Worm (Caenorhabditis elegans) whole organism, L2 larva: Measurements from ENCODE around the gene nrde-1.

ENCODE experiments used
- ama-1 ChIP-seq: fragments of 150-350 bp; optimal IDR thresholded peaks from 2 replicates; lab custom pipeline; 2018; ENCODE audit warnings: inconsistent platforms
- ceh-16 ChIP-seq: fragments of 150-350 bp; optimal IDR thresholded peaks from 2 replicates; lab custom pipeline; 2014; ENCODE audit warnings: missing biosample characterization, missing genetic modification characterization
- egl-27 ChIP-seq: sonication (generic microtip); optimal IDR thresholded peaks from 3 replicates; lab custom pipeline; 2017; ENCODE audit warnings: missing biosample characterization, missing genetic modification reagents, missing genetic modification characterization
- lsy-2 ChIP-seq, 2 experiments: fragments of 150-350 bp in 1 of 2; sonication (generic microtip) in 1 of 2; optimal IDR thresholded peaks; 2 replicates each; lab custom pipeline; 2014 to 2017; ENCODE audit warnings: missing biosample characterization in 2 of 2, missing genetic modification characterization in 2 of 2
- mdl-1 ChIP-seq, 2 experiments: fragments of 150-350 bp in 1 of 2; sonication (generic microtip) in 1 of 2; optimal IDR thresholded peaks; 2 replicates each; lab custom pipeline; 2017; ENCODE audit warnings: missing biosample characterization in 2 of 2, missing genetic modification characterization in 2 of 2
- nhr-11 ChIP-seq: fragments of 150-350 bp; optimal IDR thresholded peaks from 2 replicates; lab custom pipeline; 2014; ENCODE audit warnings: missing biosample characterization, missing genetic modification characterization
- nhr-23 ChIP-seq: fragments of 150-350 bp; optimal IDR thresholded peaks from 2 replicates; lab custom pipeline; 2014; ENCODE audit warnings: missing biosample characterization, missing genetic modification reagents, missing genetic modification characterization
- nhr-237 ChIP-seq: fragments of 150-350 bp; optimal IDR thresholded peaks from 2 replicates; lab custom pipeline; 2014; ENCODE audit warnings: missing biosample characterization, missing genetic modification characterization
- peb-1 ChIP-seq: fragments of 150-350 bp; optimal IDR thresholded peaks from 2 replicates; lab custom pipeline; 2014; ENCODE audit warnings: missing biosample characterization, missing genetic modification characterization
- zag-1 ChIP-seq: fragments of 150-350 bp; optimal IDR thresholded peaks from 2 replicates; lab custom pipeline; 2014; ENCODE audit warnings: missing biosample characterization, missing genetic modification characterization
- ztf-11 ChIP-seq: sonication (generic microtip); optimal IDR thresholded peaks from 2 replicates; lab custom pipeline; 2017; ENCODE audit warnings: missing biosample characterization, missing genetic modification characterization
- ztf-4 ChIP-seq: fragments of 150-350 bp; optimal IDR thresholded peaks from 2 replicates; lab custom pipeline; 2014; ENCODE audit warnings: missing biosample characterization, missing genetic modification characterization

DNA sequence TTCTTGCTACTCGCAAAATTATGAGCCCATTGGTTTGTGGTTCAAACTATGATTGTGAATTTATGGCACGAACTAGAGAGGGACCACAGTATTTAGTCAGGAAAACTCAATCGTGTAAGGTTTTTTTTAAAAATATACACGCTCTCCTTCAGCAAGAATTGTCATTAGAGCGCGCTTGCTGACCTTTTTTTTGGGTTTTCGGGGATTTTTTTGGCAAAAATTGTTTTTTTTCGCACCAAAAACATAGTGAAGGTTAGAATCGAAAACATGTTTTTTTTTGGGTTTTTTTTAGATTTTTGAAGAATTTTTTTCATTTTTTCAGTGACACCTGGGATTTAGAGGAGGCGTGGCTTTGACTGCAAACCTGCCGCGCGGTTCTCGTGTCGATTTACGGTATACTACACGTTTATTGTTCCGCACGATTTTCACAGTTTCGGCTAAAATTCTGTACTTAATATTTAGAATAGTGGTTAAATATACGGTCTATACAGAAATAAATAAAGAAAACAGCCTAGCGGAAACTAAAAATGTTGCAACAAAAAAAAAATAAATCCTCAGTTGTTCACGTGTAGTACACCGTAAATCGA lies 2.9 kb downstream of the nrde-1 start:
- TF ChIP-seq ztf-11 (tag; lab: Kevin White, UChicago) (no peak), lsy-2 (tag; optimal IDR thresholded peaks at IDR 0.05; lab: Kevin White, UChicago) (no peak), nhr-11 (tag; lab: Kevin White, UChicago) (no peak), ama-1 (lab: Kevin White, UChicago) (no peak), ztf-4 (tag; lab: Kevin White, UChicago) (no peak), mdl-1 (tag; optimal IDR thresholded peaks at IDR 0.05; lab: Kevin White, UChicago) (no peak), nhr-23 (tag; lab: Kevin White, UChicago) (no peak), zag-1 (tag; lab: Kevin White, UChicago) (no peak), peb-1 (tag; lab: Kevin White, UChicago) (no peak), nhr-237 (tag; lab: Kevin White, UChicago) (no peak), ceh-16 (tag; lab: Kevin White, UChicago) (no peak), egl-27 (no peak)
